Fruit fly (Drosophila melanogaster) whole organism, embryonic: ENCODE results near the gene CG13113.

Experiments
- B-H1 ChIP-seq: fragments of 200-800 bp; sonication (Bioruptor generic); IDR thresholded peaks from 3 replicates; pipeline ENCODE4 v1.3.6; 2022; ENCODE audit warnings: missing biosample characterization, missing genetic modification characterization
- Blimp-1 ChIP-seq: fragments of 200-800 bp; sonication (Bioruptor generic); optimal IDR thresholded peaks from 3 replicates; lab custom pipeline; 2018; ENCODE audit warnings: missing biosample characterization, missing genetic modification characterization, mild to moderate bottlenecking, moderate library complexity, missing genetic modification reagents
- CG10267 ChIP-seq: fragments of 200-800 bp; sonication (Bioruptor generic); optimal IDR thresholded peaks from 2 replicates; lab custom pipeline; 2018; ENCODE audit warnings: missing biosample characterization, mild to moderate bottlenecking, missing genetic modification characterization, moderate library complexity
- CG10959 ChIP-seq: fragments of 200-800 bp; sonication (Bioruptor generic); IDR thresholded peaks from 2 replicates; pipeline ENCODE4 v1.3.6; 2022; ENCODE audit warnings: missing biosample characterization, missing genetic modification characterization
- CG11247 ChIP-seq: fragments of 200-800 bp; sonication (Bioruptor generic); IDR thresholded peaks from 2 replicates; pipeline ENCODE4 v1.3.6; 2022; ENCODE audit warnings: missing biosample characterization, missing genetic modification characterization
- CG12299 ChIP-seq: fragments of 200-800 bp; sonication (Bioruptor generic); optimal IDR thresholded peaks from 2 replicates; lab custom pipeline; 2018; ENCODE audit warnings: missing biosample characterization, mild to moderate bottlenecking, missing genetic modification characterization
- CG12942 ChIP-seq: fragments of 200-800 bp; sonication (Bioruptor generic); optimal IDR thresholded peaks from 3 replicates; lab custom pipeline; 2016; ENCODE audit warnings: missing biosample characterization, missing genetic modification characterization
- CG13287 ChIP-seq: fragments of 200-800 bp; sonication (Bioruptor generic); IDR thresholded peaks from 2 replicates; pipeline ENCODE4 v1.3.6; 2022; ENCODE audit warnings: missing biosample characterization, missing genetic modification characterization; ENCODE audit not compliant: partially characterized antibody
- CG13424 ChIP-seq: fragments of 200-800 bp; sonication (Bioruptor generic); optimal IDR thresholded peaks from 2 replicates; lab custom pipeline; 2019; ENCODE audit warnings: missing biosample characterization, mild to moderate bottlenecking, missing genetic modification characterization, moderate library complexity
- CG14441 ChIP-seq: fragments of 200-800 bp; sonication (Bioruptor generic); IDR thresholded peaks from 2 replicates; pipeline ENCODE4 v1.3.6; 2022; ENCODE audit warnings: missing biosample characterization, missing genetic modification characterization
- CG14710 ChIP-seq: fragments of 200-800 bp; sonication (Bioruptor generic); optimal IDR thresholded peaks from 3 replicates; lab custom pipeline; 2019; ENCODE audit warnings: missing biosample characterization, mild to moderate bottlenecking, missing genetic modification characterization, moderate library complexity
- CG1603 ChIP-seq: fragments of 200-800 bp; sonication (Bioruptor generic); optimal IDR thresholded peaks from 2 replicates; lab custom pipeline; 2019; ENCODE audit warnings: missing biosample characterization, mild to moderate bottlenecking, missing genetic modification characterization, moderate library complexity
- CG16863 ChIP-seq: fragments of 200-800 bp; sonication (Bioruptor generic); optimal IDR thresholded peaks from 3 replicates; lab custom pipeline; 2016; ENCODE audit warnings: missing biosample characterization, missing genetic modification characterization
- CG2678 ChIP-seq: fragments of 200-800 bp; sonication (Bioruptor generic); optimal IDR thresholded peaks from 3 replicates; lab custom pipeline; 2019; ENCODE audit warnings: missing biosample characterization, mild to moderate bottlenecking, missing genetic modification characterization, moderate library complexity
- CG3065 ChIP-seq: fragments of 200-800 bp; sonication (Bioruptor generic); optimal IDR thresholded peaks from 2 replicates; lab custom pipeline; 2016; ENCODE audit warnings: missing biosample characterization, missing genetic modification characterization
- CG31388 ChIP-seq: fragments of 200-800 bp; sonication (Bioruptor generic); optimal IDR thresholded peaks from 2 replicates; lab custom pipeline; 2016; ENCODE audit warnings: missing biosample characterization, missing genetic modification characterization
- CG34224 ChIP-seq: fragments of 200-800 bp; sonication (Bioruptor generic); IDR thresholded peaks from 3 replicates; pipeline ENCODE4 v1.3.6; 2022; ENCODE audit warnings: missing biosample characterization, missing genetic modification characterization; ENCODE audit not compliant: partially characterized antibody
- CG3838 ChIP-seq: fragments of 200-800 bp; sonication (Bioruptor generic); optimal IDR thresholded peaks from 3 replicates; lab custom pipeline; 2016; ENCODE audit warnings: missing biosample characterization, missing genetic modification characterization
- CG43689 ChIP-seq: fragments of 200-800 bp; sonication (Bioruptor generic); IDR thresholded peaks from 2 replicates; pipeline ENCODE4 v1.3.6; 2022; ENCODE audit warnings: missing biosample characterization, missing genetic modification characterization
- CG5245 ChIP-seq: fragments of 200-800 bp; sonication (Bioruptor generic); optimal IDR thresholded peaks from 3 replicates; lab custom pipeline; 2016; ENCODE audit warnings: missing biosample characterization, missing genetic modification characterization
- CG6654 ChIP-seq: fragments of 200-800 bp; sonication (Bioruptor generic); optimal IDR thresholded peaks from 2 replicates; lab custom pipeline; 2017; ENCODE audit warnings: missing biosample characterization, mild to moderate bottlenecking, missing genetic modification characterization
- CG7963 ChIP-seq: fragments of 200-800 bp; sonication (Bioruptor generic); IDR thresholded peaks from 3 replicates; pipeline ENCODE4 v1.3.6; 2022; ENCODE audit warnings: missing biosample characterization, missing genetic modification characterization; ENCODE audit not compliant: partially characterized antibody
- CG9437 ChIP-seq: fragments of 200-800 bp; sonication (Bioruptor generic); optimal IDR thresholded peaks from 2 replicates; lab custom pipeline; 2018; ENCODE audit warnings: missing biosample characterization, mild to moderate bottlenecking, missing genetic modification characterization
- Camta ChIP-seq: fragments of 200-800 bp; sonication (Bioruptor generic); optimal IDR thresholded peaks from 2 replicates; lab custom pipeline; 2016; ENCODE audit warnings: missing biosample characterization, missing genetic modification characterization
- D19B ChIP-seq: fragments of 200-800 bp; sonication (Bioruptor generic); optimal IDR thresholded peaks from 2 replicates; lab custom pipeline; 2017; ENCODE audit warnings: missing biosample characterization, mild to moderate bottlenecking, missing genetic modification characterization
- Ets65A ChIP-seq: fragments of 200-800 bp; sonication (Bioruptor generic); peaks from one replicate; lab custom pipeline; 2016; ENCODE audit warnings: missing biosample characterization, missing genetic modification characterization
- Hey ChIP-seq: fragments of 200-800 bp; sonication (Bioruptor generic); optimal IDR thresholded peaks from 3 replicates; lab custom pipeline; 2018; ENCODE audit warnings: missing biosample characterization, mild to moderate bottlenecking, missing genetic modification characterization
- HmgD ChIP-seq: fragments of 200-800 bp; sonication (Bioruptor generic); optimal IDR thresholded peaks from 3 replicates; lab custom pipeline; 2016; ENCODE audit warnings: missing biosample characterization, missing genetic modification characterization
- Jarid2 ChIP-seq: fragments of 200-800 bp; sonication (Bioruptor generic); optimal IDR thresholded peaks from 3 replicates; lab custom pipeline; 2017; ENCODE audit warnings: mild to moderate bottlenecking, missing biosample characterization, missing genetic modification reagents, missing genetic modification characterization
- Mes4 ChIP-seq: fragments of 200-800 bp; sonication (Bioruptor generic); optimal IDR thresholded peaks from 2 replicates; lab custom pipeline; 2016; ENCODE audit warnings: missing biosample characterization, missing genetic modification characterization
- Poxn ChIP-seq: fragments of 200-800 bp; sonication (Bioruptor generic); IDR thresholded peaks from 2 replicates; pipeline ENCODE4 v1.3.6; 2022; ENCODE audit warnings: missing biosample characterization, missing genetic modification characterization
- Ptx1 ChIP-seq: fragments of 200-800 bp; sonication (Bioruptor generic); IDR thresholded peaks from 2 replicates; pipeline ENCODE4 v1.3.6; 2022; ENCODE audit warnings: missing biosample characterization, missing genetic modification characterization
- Sox100B ChIP-seq: fragments of 200-800 bp; sonication (Bioruptor generic); optimal IDR thresholded peaks from 3 replicates; lab custom pipeline; 2018; ENCODE audit warnings: missing biosample characterization, mild to moderate bottlenecking, missing genetic modification characterization
- Xrp1 ChIP-seq: fragments of 200-800 bp; sonication (Bioruptor generic); IDR thresholded peaks from 2 replicates; pipeline ENCODE4 v1.3.6; 2022; ENCODE audit warnings: missing biosample characterization, missing genetic modification characterization
- dysf ChIP-seq: fragments of 200-800 bp; sonication (Bioruptor generic); IDR thresholded peaks from 3 replicates; pipeline ENCODE4 v1.3.6; 2022; ENCODE audit warnings: missing biosample characterization, missing genetic modification characterization
- esg ChIP-seq: fragments of 200-800 bp; sonication (Bioruptor generic); conservative IDR thresholded peaks from 2 replicates; pipeline ENCODE4 v1.3.6; 2022; ENCODE audit warnings: missing biosample characterization, missing genetic modification characterization
- exex ChIP-seq: fragments of 200-800 bp; sonication (Bioruptor generic); optimal IDR thresholded peaks from 4 replicates; lab custom pipeline; 2018; ENCODE audit warnings: missing biosample characterization, mild to moderate bottlenecking, missing genetic modification characterization, moderate library complexity
- gem ChIP-seq: fragments of 200-800 bp; sonication (Bioruptor generic); optimal IDR thresholded peaks from 2 replicates; lab custom pipeline; 2019; ENCODE audit warnings: missing biosample characterization, mild to moderate bottlenecking, missing genetic modification characterization, moderate library complexity
- ham ChIP-seq: fragments of 200-800 bp; sonication (Bioruptor generic); IDR thresholded peaks from 2 replicates; pipeline ENCODE4 v1.3.6; 2022; ENCODE audit warnings: missing biosample characterization, missing genetic modification characterization
- jing ChIP-seq: fragments of 200-800 bp; sonication (Bioruptor generic); optimal IDR thresholded peaks from 2 replicates; lab custom pipeline; 2018; ENCODE audit warnings: missing biosample characterization, mild to moderate bottlenecking, missing genetic modification characterization
- jumu ChIP-seq: fragments of 200-800 bp; sonication (Bioruptor generic); optimal IDR thresholded peaks from 3 replicates; lab custom pipeline; 2016; ENCODE audit warnings: missing biosample characterization, missing genetic modification characterization
- kah ChIP-seq: fragments of 200-800 bp; sonication (Bioruptor generic); optimal IDR thresholded peaks from 2 replicates; lab custom pipeline; 2018; ENCODE audit warnings: missing biosample characterization, mild to moderate bottlenecking, missing genetic modification characterization
- lbe ChIP-seq: fragments of 200-800 bp; sonication (Bioruptor generic); optimal IDR thresholded peaks from 2 replicates; lab custom pipeline; 2016; ENCODE audit warnings: missing biosample characterization, mild to moderate bottlenecking, missing genetic modification characterization
- lmd ChIP-seq: fragments of 200-800 bp; sonication (Bioruptor generic); IDR thresholded peaks from 2 replicates; pipeline ENCODE4 v1.3.6; 2022; ENCODE audit warnings: missing biosample characterization, missing genetic modification characterization
- lov ChIP-seq, 2 experiments: fragments of 200-800 bp in 1 of 2; fragments of >200 bp in 1 of 2; sonication (Bioruptor generic) in 1 of 2; IDR thresholded peaks in 1 of 2; optimal IDR thresholded peaks in 1 of 2; 2 replicates in 1 of 2; 3 replicates in 1 of 2; pipeline versions ENCODE4 v1.3.6 to Lab custom; 2017 to 2022; ENCODE audit warnings: missing biosample characterization in 1 of 2, missing genetic modification characterization in 1 of 2
- mirr ChIP-seq: fragments of 200-800 bp; sonication (Bioruptor generic); optimal IDR thresholded peaks from 3 replicates; lab custom pipeline; 2018; ENCODE audit warnings: missing biosample characterization, mild to moderate bottlenecking, missing genetic modification characterization
- row ChIP-seq: fragments of 200-800 bp; sonication (Bioruptor generic); IDR thresholded peaks from 3 replicates; pipeline ENCODE4 v1.3.6; 2022; ENCODE audit warnings: missing biosample characterization, missing genetic modification characterization
- so ChIP-seq: fragments of 200-800 bp; sonication (Bioruptor generic); IDR thresholded peaks from 3 replicates; pipeline ENCODE4 v1.3.6; 2022; ENCODE audit warnings: missing biosample characterization, missing genetic modification characterization
- sob ChIP-seq: fragments of 200-800 bp; sonication (Bioruptor generic); IDR thresholded peaks from 2 replicates; pipeline ENCODE4 v1.3.6; 2022; ENCODE audit warnings: missing biosample characterization, missing genetic modification characterization
- trh ChIP-seq: fragments of 200-800 bp; sonication (Bioruptor generic); optimal IDR thresholded peaks from 2 replicates; lab custom pipeline; 2016; ENCODE audit warnings: missing biosample characterization, missing genetic modification characterization
- wek ChIP-seq: fragments of 200-800 bp; sonication (Bioruptor generic); optimal IDR thresholded peaks from 3 replicates; lab custom pipeline; 2018; ENCODE audit warnings: missing biosample characterization, mild to moderate bottlenecking, missing genetic modification characterization, moderate library complexity

The CG13113 gene

dm6 chr2L:9564527-9564926 lies 20.6 kb downstream of the CG13113 start (continued):
- TF ChIP-seq dysf, result peak; percentile 64; the same call in 2 of the 3 replicates
- no peak for TF ChIP-seq sob (GFP tag; lab: Robert Waterston, UW)
- no peak for TF ChIP-seq CG31388
- TF ChIP-seq Xrp1, result 0 out of 2 replicates have a peak, but pooled peaks have one; percentile 29
- no peak for TF ChIP-seq CG3838
- peak; percentile 59 for TF ChIP-seq lmd
- no peak for TF ChIP-seq wek
- TF ChIP-seq Sox100B, result peak; percentile 37
- TF ChIP-seq D19B (GFP tag; lab: Kevin White, UChicago), result no peak
- no peak for TF ChIP-seq Jarid2 (GFP tag; lab: Kevin White, UChicago)
- no peak for TF ChIP-seq CG12299 (tag; lab: Kevin White, UChicago)
- TF ChIP-seq Ptx1, result peak; percentile 57
- TF ChIP-seq B-H1 (GFP tag; lab: Robert Waterston, UW), result 0 out of 3 replicates have a peak, but pooled peaks have one; percentile 14
- no peak for TF ChIP-seq jing
- TF ChIP-seq CG34224 (GFP tag; lab: Robert Waterston, UW), result no peak
- peak; percentile 51 for TF ChIP-seq CG14441 (GFP tag; lab: Robert Waterston, UW)
- no peak for TF ChIP-seq ham
- no peak for TF ChIP-seq CG14710 (tag; lab: Kevin White, UChicago)
- TF ChIP-seq mirr (GFP tag; lab: Kevin White, UChicago), result no peak
- no peak for TF ChIP-seq lbe
- TF ChIP-seq CG10267, result peak; percentile 12
- TF ChIP-seq CG3065 (GFP tag; lab: Kevin White, UChicago), result no peak
- TF ChIP-seq lov (optimal IDR thresholded peaks at IDR 0.05; lab: Kevin White, UChicago), result no peak
- TF ChIP-seq lov (GFP tag; IDR thresholded peaks at IDR 0.05; lab: Robert Waterston, UW), result no peak
- no peak for TF ChIP-seq Poxn (GFP tag; lab: Robert Waterston, UW)
- TF ChIP-seq gem (tag; lab: Kevin White, UChicago), result peak; percentile 75
- 0 out of 3 replicates have a peak, but pooled peaks have one; percentile 29 for TF ChIP-seq so (GFP tag; lab: Robert Waterston, UW)
- no peak for TF ChIP-seq exex (tag; lab: Kevin White, UChicago)
- no peak for TF ChIP-seq Camta (GFP tag; lab: Kevin White, UChicago)
- TF ChIP-seq CG9437 (GFP tag; lab: Kevin White, UChicago), result peak; percentile 16
- TF ChIP-seq CG13424 (tag; lab: Kevin White, UChicago), result peak; percentile 60
- no peak for TF ChIP-seq CG11247 (GFP tag; lab: Robert Waterston, UW)
- no peak for TF ChIP-seq CG6654 (GFP tag; lab: Kevin White, UChicago)
- TF ChIP-seq Ets65A (GFP tag; lab: Kevin White, UChicago), result peak; percentile 83
- TF ChIP-seq HmgD (GFP tag; lab: Kevin White, UChicago), result no peak
- no peak for TF ChIP-seq CG1603
- TF ChIP-seq Mes4 (GFP tag; lab: Kevin White, UChicago), result no peak
- TF ChIP-seq CG13287, result no peak
- TF ChIP-seq CG5245 (GFP tag; lab: Kevin White, UChicago), result no peak
- TF ChIP-seq Blimp-1 (GFP tag; lab: Kevin White, UChicago), result peak; percentile 50
- TF ChIP-seq CG16863 (GFP tag; lab: Kevin White, UChicago), result no peak
- no peak for TF ChIP-seq CG7963
- TF ChIP-seq CG2678, result peak; percentile 76
- TF ChIP-seq trh (GFP tag; lab: Kevin White, UChicago), result no peak
- TF ChIP-seq Hey (tag; lab: Kevin White, UChicago), result no peak
- 0 out of 2 replicates have a peak, but pooled peaks have one; percentile 24 for TF ChIP-seq esg
- TF ChIP-seq kah, result no peak
- TF ChIP-seq jumu (GFP tag; lab: Kevin White, UChicago), result no peak
- TF ChIP-seq CG43689 (GFP tag; lab: Robert Waterston, UW), result no peak
- no peak for TF ChIP-seq CG12942 (GFP tag; lab: Kevin White, UChicago)
- TF ChIP-seq row (GFP tag; lab: Robert Waterston, UW), result peak; percentile 55
- no peak for TF ChIP-seq CG10959 (GFP tag; lab: Robert Waterston, UW)
